Worm (Caenorhabditis elegans): ENCODE data around the gene best-3.

- no peak for TF ChIP-seq klf-2 (GFP tag; conservative IDR thresholded peaks at IDR 0.05)
- no peak for TF ChIP-seq tab-1 (GFP tag; IDR thresholded peaks at IDR 0.05)
- no peak for TF ChIP-seq ref-1 (GFP tag; conservative IDR thresholded peaks at IDR 0.05)
- no peak for TF ChIP-seq cog-1 (tag; optimal IDR thresholded peaks at IDR 0.05)
- no peak for TF ChIP-seq med-1 (GFP tag; optimal IDR thresholded peaks at IDR 0.05; ENCODE audit: insufficient read depth)
- no peak for TF ChIP-seq flt-1 (GFP tag; IDR thresholded peaks at IDR 0.05)
Measured at ce11 chrII:11783-12182, 1.0 kb upstream of the best-3 start, which contains the start of gene best-4.
